Worm (Caenorhabditis elegans) whole organism, L4/young adult: ENCODE data around the gene Y53G8AR.1.

Source experiments
- W03F9.2 ChIP-seq: fragments of 150-350 bp; optimal IDR thresholded peaks from 2 replicates; lab custom pipeline; 2014; ENCODE audit warnings: missing biosample characterization, missing genetic modification characterization
- dao-5 ChIP-seq: sonication (generic microtip); optimal IDR thresholded peaks from 2 replicates; lab custom pipeline; 2016; ENCODE audit warnings: missing genotype, missing genetic modification characterization, moderate library complexity, missing compliant biosample characterization
- him-1 ChIP-seq: sonication (generic microtip); optimal IDR thresholded peaks from 2 replicates; lab custom pipeline; 2016; ENCODE audit warnings: missing genotype, missing genetic modification reagents, missing genetic modification characterization, missing compliant biosample characterization

DNA sequence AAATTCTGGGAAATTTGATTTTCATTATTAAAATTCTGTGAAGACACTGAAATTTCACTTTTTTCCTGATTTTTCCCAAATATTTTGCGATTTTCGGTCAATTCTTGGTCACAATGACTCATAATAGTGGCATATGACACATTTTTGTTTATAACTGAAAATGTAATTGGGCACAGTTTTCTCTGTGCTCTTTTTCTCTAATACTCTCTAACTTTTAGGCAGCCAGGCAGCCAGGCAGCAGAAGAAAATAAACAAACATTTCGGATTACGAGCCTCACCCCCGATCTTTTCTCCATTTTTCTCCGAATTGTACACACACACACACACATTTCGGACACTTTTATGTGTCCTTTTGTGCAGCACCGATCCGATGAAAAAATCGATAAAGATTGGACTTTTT, 25.5 kb upstream of the Y53G8AR.1 start:
- TF ChIP-seq him-1 (tag; lab: Kevin White, UChicago) (no peak), dao-5 (no peak), W03F9.2 (tag; lab: Kevin White, UChicago) (no peak)
